Fruit fly (Drosophila melanogaster): Measurements from ENCODE around the gene CG3699.

DNA sequence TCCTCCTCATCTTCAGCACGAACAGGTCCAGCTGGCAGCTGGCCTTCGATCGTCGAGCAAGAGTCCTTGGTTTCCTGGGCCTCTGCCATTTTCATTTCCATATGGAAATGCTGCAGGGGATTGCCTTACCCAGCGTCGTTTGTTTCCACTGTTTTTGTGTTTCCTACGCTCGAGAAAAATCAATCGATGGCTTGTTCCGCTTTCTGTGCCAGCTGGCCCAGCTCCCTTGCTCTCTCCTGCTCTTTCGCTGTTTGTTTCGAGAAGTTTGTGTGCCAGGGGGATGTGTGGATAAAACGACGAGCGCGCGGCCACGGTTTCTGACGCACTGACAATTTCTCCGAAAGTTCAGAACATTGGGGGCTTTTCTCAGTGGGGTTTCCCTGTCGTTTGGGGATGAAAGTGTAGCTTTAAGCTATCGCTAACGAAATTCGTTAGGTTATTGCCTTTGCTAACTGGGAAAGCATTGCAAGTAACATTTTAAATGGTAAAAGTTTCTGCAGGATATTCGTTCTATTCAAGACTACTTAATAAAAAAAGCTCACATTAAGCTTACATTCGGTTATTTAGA, 1.8 kb downstream of the CG3699 start, which contains the start of gene CG3703:
- TF ChIP-seq EcR (GFP tag; optimal IDR thresholded peaks at IDR 0.05) (no peak), usp (GFP tag; optimal IDR thresholded peaks at IDR 0.05) (no peak), Dll (optimal IDR thresholded peaks at IDR 0.05) (no peak), psq (optimal IDR thresholded peaks at IDR 0.05) (no peak), pan (optimal IDR thresholded peaks at IDR 0.05) (no peak), CG8478 (optimal IDR thresholded peaks at IDR 0.05) (no peak)

Data from whole organism.